Worm (Caenorhabditis elegans) whole organism, young adult: ENCODE measurements around the gene M03D4.3.
A peak's percentile ranks its signal among the peaks of the same experiment; 100 is the strongest.

Experiments used
- B0019.2 ChIP-seq: fragments of 200-800 bp; sonication (Bioruptor generic); conservative IDR thresholded peaks from 2 replicates; pipeline ENCODE4 v1.3.6; 2022; ENCODE audit warnings: missing genetic modification reagents, missing genetic modification characterization, missing compliant biosample characterization
- B0035.1 ChIP-seq: sonication (generic microtip); optimal IDR thresholded peaks from 2 replicates; lab custom pipeline; 2016; ENCODE audit warnings: missing genetic modification characterization, mild to moderate bottlenecking, missing compliant biosample characterization, missing genotype, missing genetic modification reagents
- B0336.3 ChIP-seq: fragments of 200-800 bp; sonication (Bioruptor generic); IDR thresholded peaks from 2 replicates; pipeline ENCODE4 v1.3.6; 2022; ENCODE audit warnings: missing genetic modification characterization, missing compliant biosample characterization
- C17E4.6 ChIP-seq: fragments of 200-800 bp; sonication (Bioruptor generic); IDR thresholded peaks from 2 replicates; pipeline ENCODE4 v1.3.6; 2022; ENCODE audit warnings: missing genetic modification reagents, missing genetic modification characterization, missing compliant biosample characterization
- F57A8.1 ChIP-seq: fragments of 200-800 bp; sonication (Bioruptor generic); optimal IDR thresholded peaks from 2 replicates; lab custom pipeline; 2018; ENCODE audit warnings: mild to moderate bottlenecking, missing genetic modification characterization, moderate library complexity, missing compliant biosample characterization
- K11D2.4 ChIP-seq: fragments of 200-800 bp; sonication (Bioruptor generic); IDR thresholded peaks from 2 replicates; pipeline ENCODE4 v1.3.6; 2022; ENCODE audit warnings: missing genetic modification reagents, missing genetic modification characterization, missing compliant biosample characterization
- K12H6.12 ChIP-seq: fragments of 200-800 bp; sonication (Bioruptor generic); optimal IDR thresholded peaks from 2 replicates; lab custom pipeline; 2018; ENCODE audit warnings: mild to moderate bottlenecking, missing genetic modification characterization, missing compliant biosample characterization
- T07F8.4 ChIP-seq: sonication (generic microtip); optimal IDR thresholded peaks from 2 replicates; lab custom pipeline; 2016; ENCODE audit warnings: mild to moderate bottlenecking, missing genetic modification characterization, moderate library complexity, missing compliant biosample characterization
- T26A5.8 ChIP-seq: sonication (generic microtip); optimal IDR thresholded peaks from 2 replicates; lab custom pipeline; 2016; ENCODE audit warnings: missing genetic modification characterization, missing compliant biosample characterization
- Y79H2A.3 ChIP-seq: fragments of 200-800 bp; sonication (Bioruptor generic); conservative IDR thresholded peaks from 2 replicates; pipeline ENCODE4 v1.3.6; 2022; ENCODE audit warnings: missing genetic modification reagents, missing genetic modification characterization, missing compliant biosample characterization
- aptf-2 ChIP-seq: fragments of 200-800 bp; sonication (Bioruptor generic); conservative IDR thresholded peaks from 2 replicates; pipeline ENCODE4 v1.3.6; 2022; ENCODE audit warnings: missing genetic modification reagents, missing genetic modification characterization, missing compliant biosample characterization
- atf-7 ChIP-seq: sonication (generic microtip); optimal IDR thresholded peaks from 2 replicates; lab custom pipeline; 2017; ENCODE audit warnings: mild to moderate bottlenecking, missing genetic modification characterization, missing compliant biosample characterization
- attf-5 ChIP-seq: fragments of 200-800 bp; sonication (Bioruptor generic); optimal IDR thresholded peaks from 2 replicates; lab custom pipeline; 2018; ENCODE audit warnings: mild to moderate bottlenecking, missing genetic modification characterization, missing compliant biosample characterization
- bed-2 ChIP-seq: fragments of 200-800 bp; sonication (Bioruptor generic); IDR thresholded peaks from 2 replicates; pipeline ENCODE4 v1.3.6; 2022; ENCODE audit warnings: missing genetic modification reagents, missing genetic modification characterization, missing compliant biosample characterization
- cebp-1 ChIP-seq, 2 experiments: fragments of 200-800 bp in 1 of 2; sonication (Bioruptor generic) in 1 of 2; sonication (generic microtip) in 1 of 2; IDR thresholded peaks in 1 of 2; optimal IDR thresholded peaks in 1 of 2; 2 replicates each; pipeline versions ENCODE4 v1.3.6 to Lab custom; 2017 to 2022; ENCODE audit warnings: missing compliant biosample characterization in 2 of 2, missing genetic modification characterization in 2 of 2, mild to moderate bottlenecking in 1 of 2, missing genetic modification reagents in 1 of 2, moderate library complexity in 1 of 2
- ceh-27 ChIP-seq: fragments of 200-800 bp; sonication (Bioruptor generic); optimal IDR thresholded peaks from 2 replicates; lab custom pipeline; 2018; ENCODE audit warnings: mild to moderate bottlenecking, missing genetic modification characterization, moderate library complexity, missing compliant biosample characterization
- ceh-58 ChIP-seq: fragments of 200-800 bp; sonication (Bioruptor generic); IDR thresholded peaks from 2 replicates; pipeline ENCODE4 v1.3.6; 2022; ENCODE audit warnings: missing genetic modification characterization, missing compliant biosample characterization
- chd-7 ChIP-seq: sonication (generic microtip); optimal IDR thresholded peaks from 2 replicates; lab custom pipeline; 2016; ENCODE audit warnings: mild to moderate bottlenecking, missing genetic modification characterization, moderate library complexity, missing compliant biosample characterization
- die-1 ChIP-seq: sonication (generic microtip); optimal IDR thresholded peaks from 2 replicates; lab custom pipeline; 2016; ENCODE audit warnings: missing genotype, mild to moderate bottlenecking, missing genetic modification characterization, missing compliant biosample characterization
- dox-1 ChIP-seq: fragments of 200-800 bp; sonication (Bioruptor generic); IDR thresholded peaks from 2 replicates; pipeline ENCODE4 v1.3.6; 2022; ENCODE audit warnings: missing genetic modification reagents, missing genetic modification characterization, missing compliant biosample characterization
- dpff-1 ChIP-seq: sonication (generic microtip); optimal IDR thresholded peaks from 2 replicates; lab custom pipeline; 2017; ENCODE audit warnings: mild to moderate bottlenecking, missing genetic modification characterization, missing compliant biosample characterization
- egl-44 ChIP-seq: fragments of 200-800 bp; sonication (Bioruptor generic); IDR thresholded peaks from 2 replicates; pipeline ENCODE4 v1.3.6; 2022; ENCODE audit warnings: missing genetic modification reagents, missing genetic modification characterization, missing compliant biosample characterization
- hmg-20 ChIP-seq: fragments of 200-800 bp; sonication (Bioruptor generic); IDR thresholded peaks from 2 replicates; pipeline ENCODE4 v1.3.6; 2022; ENCODE audit warnings: missing genetic modification reagents, missing genetic modification characterization, missing compliant biosample characterization
- let-607 ChIP-seq, 2 experiments: fragments of 200-800 bp in 1 of 2; sonication (Bioruptor generic) in 1 of 2; sonication (generic microtip) in 1 of 2; optimal IDR thresholded peaks; 2 replicates each; lab custom pipeline; 2016 to 2018; ENCODE audit warnings: mild to moderate bottlenecking in 2 of 2, missing compliant biosample characterization in 2 of 2, missing genetic modification characterization in 2 of 2, moderate library complexity in 2 of 2, missing genotype in 1 of 2
- lin-35 ChIP-seq, 3 experiments: fragments of 150-350 bp in 2 of 3; sonication (generic microtip) in 1 of 3; optimal IDR thresholded peaks; 2 replicates each; lab custom pipeline; 2014 to 2018; ENCODE audit warnings: missing biosample characterization in 3 of 3, missing genetic modification characterization in 3 of 3, missing genetic modification reagents in 3 of 3
- madf-10 ChIP-seq: sonication (generic microtip); optimal IDR thresholded peaks from 2 replicates; lab custom pipeline; 2016; ENCODE audit warnings: mild to moderate bottlenecking, missing genetic modification characterization, missing compliant biosample characterization
- mcd-1 ChIP-seq: fragments of 200-800 bp; sonication (Bioruptor generic); IDR thresholded peaks from 2 replicates; pipeline ENCODE4 v1.3.6; 2022; ENCODE audit warnings: missing genetic modification reagents, missing genetic modification characterization, missing compliant biosample characterization
- nfya-1 ChIP-seq: sonication (generic microtip); optimal IDR thresholded peaks from 2 replicates; lab custom pipeline; 2017; ENCODE audit warnings: antibody characterized with exemption, missing compliant biosample characterization, missing genetic modification characterization, borderline replicate concordance; ENCODE audit not compliant: insufficient read depth
- nhr-80 ChIP-seq: sonication (generic microtip); optimal IDR thresholded peaks from 2 replicates; lab custom pipeline; 2016; ENCODE audit warnings: missing genetic modification characterization, missing compliant biosample characterization
- nhr-90 ChIP-seq: sonication (generic microtip); optimal IDR thresholded peaks from 2 replicates; lab custom pipeline; 2016; ENCODE audit warnings: missing genotype, mild to moderate bottlenecking, missing genetic modification characterization, missing compliant biosample characterization
- rcor-1 ChIP-seq: fragments of 200-800 bp; sonication (Bioruptor generic); IDR thresholded peaks from 2 replicates; pipeline ENCODE4 v1.3.6; 2022; ENCODE audit warnings: missing genetic modification reagents, missing genetic modification characterization, missing compliant biosample characterization
- rec-8 ChIP-seq, 2 experiments: sonication (generic microtip); optimal IDR thresholded peaks; 2 replicates each; lab custom pipeline; 2016; ENCODE audit warnings: mild to moderate bottlenecking in 2 of 2, missing genetic modification characterization in 2 of 2, missing genetic modification reagents in 2 of 2, missing genotype in 2 of 2, missing biosample characterization in 1 of 2, missing compliant biosample characterization in 1 of 2, moderate library complexity in 1 of 2
- snpc-4 ChIP-seq, 5 experiments: fragments of 150-350 bp in 1 of 5; sonication (generic microtip) in 4 of 5; optimal IDR thresholded peaks; 2 replicates each; lab custom pipeline; 2014 to 2018; ENCODE audit warnings: missing genetic modification characterization in 5 of 5, missing biosample characterization in 3 of 5, antibody characterized with exemption in 2 of 5, mild to moderate bottlenecking in 2 of 5, missing compliant biosample characterization in 2 of 5, missing genotype in 2 of 5, moderate library complexity in 2 of 5, missing genetic modification reagents in 1 of 5
- somi-1 ChIP-seq: fragments of 200-800 bp; sonication (Bioruptor generic); optimal IDR thresholded peaks from 2 replicates; lab custom pipeline; 2018; ENCODE audit warnings: mild to moderate bottlenecking, missing genetic modification characterization, missing compliant biosample characterization
- tbx-9 ChIP-seq: sonication (generic microtip); optimal IDR thresholded peaks from 2 replicates; lab custom pipeline; 2016; ENCODE audit warnings: borderline replicate concordance, missing genetic modification characterization, inconsistent platforms, missing compliant biosample characterization
- tlf-1 ChIP-seq: fragments of 200-800 bp; sonication (Bioruptor generic); optimal IDR thresholded peaks from 2 replicates; lab custom pipeline; 2018; ENCODE audit warnings: mild to moderate bottlenecking, missing genetic modification characterization, missing compliant biosample characterization
- unc-62 ChIP-seq: fragments of 150-350 bp; optimal IDR thresholded peaks from 2 replicates; lab custom pipeline; 2014; ENCODE audit warnings: missing biosample characterization, missing genetic modification reagents, missing genetic modification characterization
- ztf-18 ChIP-seq: sonication (generic microtip); optimal IDR thresholded peaks from 2 replicates; lab custom pipeline; 2016; ENCODE audit warnings: missing genotype, mild to moderate bottlenecking, missing genetic modification characterization, missing compliant biosample characterization
- ztf-22 ChIP-seq: fragments of 200-800 bp; sonication (Bioruptor generic); optimal IDR thresholded peaks from 2 replicates; lab custom pipeline; 2018; ENCODE audit warnings: mild to moderate bottlenecking, missing genetic modification characterization, moderate library complexity, missing compliant biosample characterization
- ztf-28 ChIP-seq: fragments of 200-800 bp; sonication (Bioruptor generic); IDR thresholded peaks from 2 replicates; pipeline ENCODE4 v1.3.6; 2022; ENCODE audit warnings: missing genetic modification reagents, missing genetic modification characterization, missing compliant biosample characterization
- ztf-3 ChIP-seq: fragments of 200-800 bp; sonication (Bioruptor generic); optimal IDR thresholded peaks from 2 replicates; lab custom pipeline; 2018; ENCODE audit warnings: mild to moderate bottlenecking, missing genetic modification characterization, missing compliant biosample characterization

The M03D4.3 gene

DNA sequence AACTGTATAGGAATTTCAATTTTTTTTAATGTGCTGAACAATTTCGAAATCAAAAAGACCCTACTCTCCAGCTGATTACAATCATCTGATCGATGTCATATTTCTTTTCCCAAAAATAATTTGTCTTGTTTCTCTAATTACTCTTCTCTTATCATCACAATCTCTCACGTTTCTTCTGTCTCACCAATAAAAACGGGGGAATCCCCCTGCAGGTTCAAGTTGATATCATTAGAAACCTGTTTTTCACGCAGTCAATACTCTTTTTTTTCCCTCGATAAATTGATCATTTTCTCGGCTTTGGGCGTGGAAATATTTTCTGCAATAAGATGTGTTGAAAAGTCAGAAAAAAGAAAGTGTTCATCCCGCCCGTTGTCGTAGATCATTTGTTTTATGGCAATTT is 12.4 kb downstream of the M03D4.3 start (continued):
- TF ChIP-seq chd-7 (tag; lab: Kevin White, UChicago) (peak; percentile 41), nhr-90 (tag; lab: Kevin White, UChicago) (no peak), K11D2.4 (GFP tag; lab: Robert Waterston, UW) (peak; percentile 56; the same call in 1 of the 2 replicates), atf-7 (tag; lab: Kevin White, UChicago) (no peak), attf-5 (GFP tag; lab: Kevin White, UChicago) (peak; percentile 45), nfya-1 (tag; lab: Kevin White, UChicago) (no peak), C17E4.6 (GFP tag; lab: Robert Waterston, UW) (no peak), F57A8.1 (no peak), tbx-9 (tag; lab: Kevin White, UChicago) (no peak), Y79H2A.3 (GFP tag; lab: Robert Waterston, UW) (no peak), ztf-28 (no peak), dpff-1 (tag; lab: Kevin White, UChicago) (no peak), aptf-2 (GFP tag; lab: Robert Waterston, UW) (no peak), dox-1 (GFP tag; lab: Robert Waterston, UW) (no peak), T26A5.8 (tag; lab: Kevin White, UChicago) (no peak), unc-62 (GFP tag; lab: Kevin White, UChicago) (peak; percentile 10), rec-8 (tag; optimal IDR thresholded peaks at IDR 0.05; lab: Kevin White, UChicago) (no peak), bed-2 (GFP tag; lab: Robert Waterston, UW) (no peak), ceh-58 (GFP tag; lab: Robert Waterston, UW) (no peak), T07F8.4 (no peak), egl-44 (GFP tag; lab: Robert Waterston, UW) (no peak), tlf-1 (GFP tag; lab: Kevin White, UChicago) (no peak)
- TF ChIP-seq, all 124 proteins: peak for 12

DNA sequence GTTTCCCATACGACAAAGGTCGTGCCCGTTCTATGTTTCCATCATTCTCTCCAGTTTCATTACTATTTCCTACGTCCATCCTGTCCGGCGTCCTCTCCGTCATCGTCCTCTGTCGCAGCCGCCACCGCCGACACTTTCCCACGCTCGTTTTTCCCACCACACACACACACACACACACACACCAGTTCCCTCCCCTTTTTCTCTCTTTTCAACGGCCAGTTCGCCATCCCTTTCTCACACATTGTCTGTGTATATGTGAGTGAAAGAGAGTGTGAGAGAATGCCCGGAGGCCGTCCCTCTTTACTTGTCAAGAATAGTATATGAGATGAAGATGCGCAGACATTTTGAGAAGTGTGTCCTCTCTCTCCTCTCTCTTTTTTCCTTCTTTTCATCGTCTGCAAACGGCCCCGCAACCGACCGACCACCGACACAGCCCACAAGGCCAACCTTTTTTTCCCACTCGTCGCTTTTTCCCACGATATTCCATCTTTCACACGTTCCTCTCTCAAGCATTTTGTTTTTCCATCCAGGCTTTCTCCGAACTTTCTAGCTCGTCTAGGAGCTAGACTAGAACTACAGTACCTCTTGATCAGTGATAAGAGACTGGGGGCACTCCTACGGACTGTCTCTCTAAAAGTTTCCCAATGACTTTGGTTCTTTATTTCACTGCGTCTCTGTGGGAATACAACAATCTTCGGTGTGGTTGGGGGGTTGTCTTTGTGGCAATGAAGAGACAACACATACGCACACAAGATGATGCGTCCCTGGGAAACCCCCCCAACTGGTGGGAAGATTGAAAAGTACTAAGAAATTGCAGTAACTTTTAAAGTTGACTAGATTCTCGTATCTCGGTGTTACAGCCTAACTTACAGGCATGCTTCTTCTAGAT is 14.9 kb downstream of the M03D4.3 start:
- TF ChIP-seq hmg-20 (GFP tag; lab: Robert Waterston, UW) (0 out of 2 replicates have a peak, but pooled peaks have one; percentile 9), ztf-18 (tag; lab: Kevin White, UChicago) (peak; percentile 16), snpc-4 (GFP tag; optimal IDR thresholded peaks at IDR 0.05; lab: Kevin White, UChicago) (peak; percentile 2), snpc-4 (tag; optimal IDR thresholded peaks at IDR 0.05; lab: Kevin White, UChicago) (peak in 3 of 4 experiments; percentile 52 to 86 (median 72)), B0019.2 (GFP tag; lab: Robert Waterston, UW) (no peak), rcor-1 (0 out of 2 replicates have a peak, but pooled peaks have one; percentile 35), attf-5 (GFP tag; lab: Kevin White, UChicago) (peak; percentile 52), K12H6.12 (tag; lab: Kevin White, UChicago) (peak; percentile 59), ztf-3 (peak; percentile 58), cebp-1 (GFP tag; IDR thresholded peaks at IDR 0.05; lab: Robert Waterston, UW) (peak; percentile 63; the same call in 1 of the 2 replicates), cebp-1 (tag; optimal IDR thresholded peaks at IDR 0.05; lab: Kevin White, UChicago) (peak; percentile 73), nhr-80 (peak; percentile 97), ztf-22 (GFP tag; lab: Kevin White, UChicago) (peak; percentile 38), atf-7 (tag; lab: Kevin White, UChicago) (peak; percentile 81), K11D2.4 (GFP tag; lab: Robert Waterston, UW) (peak; percentile 48; the same call in 1 of the 2 replicates), ceh-27 (GFP tag; lab: Kevin White, UChicago) (peak; percentile 81), chd-7 (tag; lab: Kevin White, UChicago) (peak; percentile 53), let-607 (tag; optimal IDR thresholded peaks at IDR 0.05; lab: Kevin White, UChicago) (peak; percentile 1 to 35), T26A5.8 (tag; lab: Kevin White, UChicago) (no peak), die-1 (peak; percentile 48), lin-35 (GFP tag; optimal IDR thresholded peaks at IDR 0.05; lab: Kevin White, UChicago) (peak in 1 of 3 experiments; percentile 21), tbx-9 (tag; lab: Kevin White, UChicago) (no peak), somi-1 (GFP tag; lab: Kevin White, UChicago) (peak; percentile 66), nhr-90 (tag; lab: Kevin White, UChicago) (peak; percentile 53), B0035.1 (tag; lab: Kevin White, UChicago) (no peak), madf-10 (tag; lab: Kevin White, UChicago) (peak; percentile 32), mcd-1 (GFP tag; lab: Robert Waterston, UW) (peak; percentile 37), B0336.3 (GFP tag; lab: Robert Waterston, UW) (peak; percentile 74)
